Fruit fly (Drosophila melanogaster) whole organism, adult: ENCODE measurements around the gene MED6.

Source experiments
- CG7045 ChIP-seq: fragments of 200-800 bp; sonication (Bioruptor generic); optimal IDR thresholded peaks from 2 replicates; lab custom pipeline; 2017; ENCODE audit warnings: missing biosample characterization, mild to moderate bottlenecking, missing genetic modification characterization
- Crg-1 ChIP-seq: fragments of 200-800 bp; sonication (Bioruptor generic); optimal IDR thresholded peaks from 2 replicates; lab custom pipeline; 2016; ENCODE audit warnings: missing biosample characterization, missing genetic modification characterization
- bab1 ChIP-seq: fragments of 200-800 bp; sonication (Bioruptor generic); optimal IDR thresholded peaks from 3 replicates; lab custom pipeline; 2019; ENCODE audit warnings: missing biosample characterization, mild to moderate bottlenecking, missing genetic modification characterization, moderate library complexity
- cic ChIP-seq: fragments of 200-800 bp; sonication (Bioruptor generic); optimal IDR thresholded peaks from 2 replicates; lab custom pipeline; 2017; ENCODE audit warnings: missing biosample characterization, mild to moderate bottlenecking, missing genetic modification characterization, moderate library complexity
- cnc ChIP-seq, 2 experiments: fragments of >200 bp; optimal IDR thresholded peaks; 2 replicates each; lab custom pipeline; 2017
- kay ChIP-seq: fragments of 200-800 bp; sonication (Bioruptor generic); peaks from one replicate; lab custom pipeline; 2016; ENCODE audit warnings: missing biosample characterization, missing genetic modification characterization, borderline replicate concordance
- toe ChIP-seq: fragments of 200-800 bp; sonication (Bioruptor generic); optimal IDR thresholded peaks from 2 replicates; lab custom pipeline; 2016; ENCODE audit warnings: missing biosample characterization, missing genetic modification characterization

DNA sequence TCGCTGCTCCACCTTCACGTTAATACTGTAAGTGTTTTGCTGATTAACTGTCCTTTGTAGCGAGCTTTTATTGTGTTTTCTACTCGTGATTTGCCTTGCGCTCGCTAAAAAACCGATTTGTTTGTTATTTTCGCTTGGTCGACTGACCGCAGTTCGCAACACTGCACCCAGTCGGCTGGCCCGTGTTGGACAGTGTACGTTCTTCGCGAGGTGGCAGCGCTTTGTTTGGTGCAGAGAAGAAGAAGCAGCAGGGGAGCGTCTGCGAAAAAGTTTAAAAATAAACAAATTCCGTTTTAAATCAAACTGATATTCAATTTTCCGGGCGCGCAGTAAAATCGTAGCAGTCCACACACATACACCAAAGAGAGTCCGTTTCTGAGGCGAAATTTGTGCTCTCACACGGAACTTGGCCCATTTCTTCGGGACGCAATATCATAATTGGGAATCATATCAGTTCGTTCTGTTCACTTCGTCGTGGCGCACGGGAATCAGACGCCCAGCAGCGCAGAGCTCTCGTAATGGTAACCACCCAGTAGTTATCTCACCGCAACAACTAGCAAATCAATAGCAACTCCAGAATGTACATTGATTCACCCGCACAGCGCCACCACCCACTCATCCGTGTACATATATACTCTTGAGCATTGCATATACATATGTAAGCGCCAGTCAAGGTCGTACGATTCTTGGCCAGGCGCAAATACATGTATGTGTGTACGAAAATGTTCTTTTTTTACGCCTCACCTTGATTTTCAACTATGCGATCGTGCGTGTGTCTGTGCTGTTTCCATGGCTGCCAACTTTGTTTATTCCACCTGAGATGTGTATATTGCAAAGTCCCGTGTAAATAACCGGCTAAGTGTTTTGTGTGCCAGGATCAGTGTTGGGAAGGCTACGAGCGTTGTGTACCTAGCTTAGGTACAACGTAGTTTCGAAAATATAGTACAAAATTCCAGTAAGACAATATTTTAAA is 878 bp downstream of the MED6 start, which contains the start of gene Naa80:
- TF ChIP-seq kay (no peak), Crg-1 (GFP tag; lab: Kevin White, UChicago) (peak; percentile 96), cnc (optimal IDR thresholded peaks at IDR 0.05; lab: Kevin White, UChicago) (no peak), cic (GFP tag; lab: Kevin White, UChicago) (peak; percentile 88), CG7045 (peak; percentile 65), bab1 (GFP tag; lab: Kevin White, UChicago) (peak; percentile 56), toe (GFP tag; lab: Kevin White, UChicago) (peak; percentile 63)
